Fruit fly (Drosophila melanogaster) whole organism, embryonic: Measurements from ENCODE around the gene CG6733.

Experiments used
- Bgb ChIP-seq: fragments of 200-800 bp; sonication (Bioruptor generic); IDR thresholded peaks from 2 replicates; pipeline ENCODE4 v1.3.6; 2022; ENCODE audit warnings: missing biosample characterization, missing genetic modification characterization; ENCODE audit not compliant: partially characterized antibody
- CG10543 ChIP-seq: fragments of 200-800 bp; sonication (Bioruptor generic); optimal IDR thresholded peaks from 3 replicates; lab custom pipeline; 2017; ENCODE audit warnings: missing biosample characterization, mild to moderate bottlenecking, missing genetic modification characterization, moderate library complexity
- CG13424 ChIP-seq: fragments of 200-800 bp; sonication (Bioruptor generic); optimal IDR thresholded peaks from 2 replicates; lab custom pipeline; 2019; ENCODE audit warnings: missing biosample characterization, mild to moderate bottlenecking, missing genetic modification characterization, moderate library complexity
- CG17328 ChIP-seq: fragments of 200-800 bp; sonication (Bioruptor generic); IDR thresholded peaks from 2 replicates; pipeline ENCODE4 v1.3.6; 2022; ENCODE audit warnings: missing biosample characterization, missing genetic modification characterization
- CG6791 ChIP-seq: fragments of 200-800 bp; sonication (Bioruptor generic); IDR thresholded peaks from 3 replicates; pipeline ENCODE4 v1.3.6; 2022; ENCODE audit warnings: missing biosample characterization, missing genetic modification characterization; ENCODE audit not compliant: partially characterized antibody
- Sox102F ChIP-seq: fragments of 200-800 bp; sonication (Bioruptor generic); optimal IDR thresholded peaks from 2 replicates; lab custom pipeline; 2018; ENCODE audit warnings: missing biosample characterization, mild to moderate bottlenecking, missing genetic modification characterization, moderate library complexity
- org-1 ChIP-seq: fragments of 200-800 bp; sonication (Bioruptor generic); optimal IDR thresholded peaks from 2 replicates; lab custom pipeline; 2017; ENCODE audit warnings: missing biosample characterization, missing genetic modification characterization
- slou ChIP-seq: fragments of 200-800 bp; sonication (Bioruptor generic); optimal IDR thresholded peaks from 3 replicates; lab custom pipeline; 2016; ENCODE audit warnings: missing biosample characterization, missing genetic modification characterization
- twi ChIP-seq: fragments of 200-800 bp; optimal IDR thresholded peaks from 2 replicates; lab custom pipeline; 2019; ENCODE audit warnings: missing biosample characterization, mild to moderate bottlenecking, missing genetic modification characterization, moderate library complexity

DNA sequence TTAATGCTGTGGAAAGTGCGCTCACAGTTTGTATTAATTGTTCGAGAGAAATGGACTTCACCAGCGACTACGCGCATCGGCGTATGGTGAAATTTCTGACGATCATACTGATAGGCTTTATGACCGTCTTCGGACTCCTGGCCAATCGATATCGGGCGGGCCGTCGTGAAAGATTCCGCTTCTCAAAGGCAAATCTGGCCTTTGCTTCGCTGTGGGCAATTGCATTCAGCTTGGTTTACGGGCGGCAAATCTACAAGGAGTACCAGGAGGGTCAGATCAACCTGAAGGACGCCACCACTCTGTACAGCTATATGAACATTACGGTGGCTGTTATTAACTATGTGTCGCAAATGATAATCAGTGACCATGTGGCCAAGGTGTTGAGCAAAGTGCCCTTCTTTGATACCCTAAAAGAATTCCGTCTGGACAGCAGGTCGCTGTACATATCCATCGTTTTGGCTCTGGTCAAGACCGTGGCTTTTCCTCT, 45.8 kb upstream of the CG6733 start, which contains the start of gene Gr94a:
- TF ChIP-seq org-1 (GFP tag; lab: Kevin White, UChicago), result no peak
- TF ChIP-seq Sox102F (GFP tag; lab: Kevin White, UChicago), result no peak
- TF ChIP-seq CG13424 (tag; lab: Kevin White, UChicago), result no peak
- TF ChIP-seq slou (GFP tag; lab: Kevin White, UChicago), result no peak
- no peak for TF ChIP-seq CG10543 (GFP tag; lab: Kevin White, UChicago)
- TF ChIP-seq Bgb (GFP tag; lab: Robert Waterston, UW), result no peak
- TF ChIP-seq twi (tag; lab: Kevin White, UChicago), result no peak
- TF ChIP-seq CG17328 (GFP tag; lab: Robert Waterston, UW), result no peak
- TF ChIP-seq CG6791 (GFP tag; lab: Robert Waterston, UW), result no peak
